Fruit fly (Drosophila melanogaster): Measurements from ENCODE around the gene ect.

- TF ChIP-seq psq (optimal IDR thresholded peaks at IDR 0.05): no peak
- no peak for TF ChIP-seq pan (optimal IDR thresholded peaks at IDR 0.05)
- no peak for TF ChIP-seq Dll (optimal IDR thresholded peaks at IDR 0.05)
- no peak for TF ChIP-seq EcR (GFP tag; optimal IDR thresholded peaks at IDR 0.05)
- no peak for TF ChIP-seq usp (GFP tag; optimal IDR thresholded peaks at IDR 0.05)
Observed at dm6 chr3L:10206226-10206968, 4.8 kb upstream of the ect start.

All from whole organism.